Fruit fly (Drosophila melanogaster): ENCODE results near the gene CG8042.

DNA sequence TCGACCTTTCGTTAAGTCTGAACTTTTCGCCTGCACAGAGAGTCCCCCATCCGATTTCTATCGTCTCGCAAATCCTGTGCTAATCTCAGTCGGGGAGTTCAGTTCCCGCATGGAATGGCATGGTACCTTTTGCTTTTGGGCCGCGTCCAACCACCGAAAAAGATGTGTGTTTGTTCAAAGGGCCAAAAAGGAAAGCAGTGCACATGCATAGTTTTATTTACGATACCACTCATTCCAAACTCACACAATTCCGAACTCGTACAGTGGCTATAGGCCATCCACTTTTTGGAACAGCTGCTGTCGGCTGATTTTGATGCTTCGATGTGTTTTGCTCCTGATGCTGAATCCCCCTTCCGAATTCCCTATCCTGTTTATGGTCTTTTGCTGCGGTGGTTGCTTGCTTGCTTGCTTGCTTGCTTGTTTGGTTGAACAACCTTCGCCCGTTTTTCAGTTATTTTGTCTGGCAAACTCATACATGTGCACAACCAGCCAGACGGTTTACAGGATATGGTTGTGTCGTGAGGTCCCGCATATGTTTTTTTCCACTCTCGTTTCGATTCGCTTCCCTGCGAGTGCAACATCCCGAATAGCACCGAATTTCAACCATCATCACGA, 9.9 kb upstream of the CG8042 start:
- TF ChIP-seq Myc (optimal IDR thresholded peaks at IDR 0.05) (no peak), h (optimal IDR thresholded peaks at IDR 0.05) (no peak), insv (optimal IDR thresholded peaks at IDR 0.05) (no peak)
